Worm (Caenorhabditis elegans): ENCODE measurements around the gene C33G3.4.
A peak's percentile ranks its signal among the peaks of the same experiment; 100 is the strongest.

The C33G3.4 gene

DNA sequence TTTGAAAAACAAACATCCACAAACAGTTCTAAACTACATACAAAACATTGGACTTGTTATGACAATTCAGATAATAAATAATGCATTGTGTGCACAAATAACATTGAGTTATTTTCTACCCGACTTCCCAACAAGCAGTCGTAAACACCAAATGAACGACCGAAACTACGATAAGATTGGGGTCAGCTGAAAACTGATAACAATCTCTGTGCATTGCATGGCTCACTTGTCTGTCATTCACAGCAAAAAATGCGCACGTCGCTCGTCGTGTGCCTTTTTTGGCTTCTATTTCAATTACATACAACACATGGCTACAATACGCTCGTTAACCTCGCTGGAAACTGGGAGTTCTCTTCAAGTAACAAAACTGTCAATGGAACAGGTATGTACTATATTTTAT lies at the start of gene C33G3.4:
TSS of gene C33G3.4 (plus strand) at position 213 of the 400 bp plus-strand sequence.
- TF ChIP-seq flt-1 (GFP tag; IDR thresholded peaks at IDR 0.05), result no peak
- no peak for TF ChIP-seq T22C8.4 (GFP tag; IDR thresholded peaks at IDR 0.05)
- TF ChIP-seq med-1 (GFP tag; optimal IDR thresholded peaks at IDR 0.05; ENCODE audit: insufficient read depth), result no peak
- no peak for TF ChIP-seq klf-2 (GFP tag; conservative IDR thresholded peaks at IDR 0.05)
- no peak for TF ChIP-seq tab-1 (GFP tag; IDR thresholded peaks at IDR 0.05)
- no peak for TF ChIP-seq ref-1 (GFP tag; conservative IDR thresholded peaks at IDR 0.05)

- TF ChIP-seq tab-1 (GFP tag; IDR thresholded peaks at IDR 0.05) (0 out of 2 replicates have a peak, but pooled peaks have one; percentile 43), med-1 (GFP tag; optimal IDR thresholded peaks at IDR 0.05; ENCODE audit: insufficient read depth) (no peak), ref-1 (GFP tag; conservative IDR thresholded peaks at IDR 0.05) (no peak)
Observed at ce11 chrX:14024400-14024953, 46.5 kb upstream of the C33G3.4 start.

ce11 chrX:14026893-14027292 lies 44.1 kb upstream of the C33G3.4 start:
- TF ChIP-seq cog-1 (tag; optimal IDR thresholded peaks at IDR 0.05), result no peak
- no peak for TF ChIP-seq ref-1 (GFP tag; conservative IDR thresholded peaks at IDR 0.05)
- no peak for TF ChIP-seq flt-1 (GFP tag; IDR thresholded peaks at IDR 0.05)
- no peak for TF ChIP-seq ztf-29 (GFP tag; IDR thresholded peaks at IDR 0.05)
- TF ChIP-seq ztf-23 (GFP tag; IDR thresholded peaks at IDR 0.05), result no peak
- no peak for TF ChIP-seq tab-1 (GFP tag; IDR thresholded peaks at IDR 0.05)
- TF ChIP-seq med-1 (GFP tag; optimal IDR thresholded peaks at IDR 0.05; ENCODE audit: insufficient read depth), result no peak
- TF ChIP-seq klf-2 (GFP tag; conservative IDR thresholded peaks at IDR 0.05), result no peak
- TF ChIP-seq T22C8.4 (GFP tag; IDR thresholded peaks at IDR 0.05), result no peak

DNA sequence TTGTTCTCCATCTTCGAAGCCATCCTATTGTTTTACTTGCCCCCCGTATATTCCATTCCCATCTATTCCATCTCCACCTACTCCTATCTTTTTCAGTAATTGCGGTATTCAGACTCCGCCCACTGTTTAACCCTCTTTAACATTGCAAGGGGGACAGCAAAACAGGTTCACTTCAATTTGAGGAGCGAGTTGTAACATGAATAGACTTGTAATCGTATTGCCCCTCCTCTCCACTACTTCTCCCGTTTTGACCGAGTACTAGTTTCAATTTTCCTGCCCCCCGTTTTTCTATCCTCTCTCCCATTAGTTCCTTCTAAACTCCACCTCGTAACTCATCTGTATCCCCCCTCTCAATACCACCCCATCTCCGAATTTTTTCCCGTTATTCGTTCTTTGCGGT lies 42.5 kb upstream of the C33G3.4 start:
- no peak for TF ChIP-seq med-1 (GFP tag; optimal IDR thresholded peaks at IDR 0.05; ENCODE audit: insufficient read depth)
- TF ChIP-seq klf-2 (GFP tag; conservative IDR thresholded peaks at IDR 0.05), result no peak

DNA sequence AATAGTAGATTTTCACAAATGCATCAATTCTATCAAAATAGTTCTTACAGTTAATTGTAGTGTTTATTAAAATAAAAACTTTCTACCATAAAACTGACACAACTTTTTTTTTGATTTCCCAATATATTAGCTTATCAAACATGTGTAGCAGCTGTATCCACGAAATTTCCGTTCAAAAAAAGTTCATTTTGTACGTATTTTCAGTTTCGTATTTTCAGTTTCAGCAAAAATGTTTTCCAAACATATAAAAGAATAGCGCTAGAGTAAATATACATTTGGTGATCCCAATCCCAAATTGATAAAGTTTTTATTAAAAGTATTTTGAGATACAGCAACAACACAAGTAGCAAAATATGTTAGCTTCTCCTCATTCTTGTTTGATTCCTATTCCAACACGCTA lies 41.6 kb upstream of the C33G3.4 start:
- TF ChIP-seq cog-1 (tag; optimal IDR thresholded peaks at IDR 0.05), result no peak
- TF ChIP-seq med-1 (GFP tag; optimal IDR thresholded peaks at IDR 0.05; ENCODE audit: insufficient read depth), result no peak
- no peak for TF ChIP-seq flt-1 (GFP tag; IDR thresholded peaks at IDR 0.05)
- TF ChIP-seq ztf-23 (GFP tag; IDR thresholded peaks at IDR 0.05), result no peak
- TF ChIP-seq ztf-29 (GFP tag; IDR thresholded peaks at IDR 0.05), result no peak
- TF ChIP-seq ref-1 (GFP tag; conservative IDR thresholded peaks at IDR 0.05), result no peak
- TF ChIP-seq klf-2 (GFP tag; conservative IDR thresholded peaks at IDR 0.05), result no peak
- TF ChIP-seq T22C8.4 (GFP tag; IDR thresholded peaks at IDR 0.05), result no peak
- TF ChIP-seq tab-1 (GFP tag; IDR thresholded peaks at IDR 0.05), result no peak

DNA sequence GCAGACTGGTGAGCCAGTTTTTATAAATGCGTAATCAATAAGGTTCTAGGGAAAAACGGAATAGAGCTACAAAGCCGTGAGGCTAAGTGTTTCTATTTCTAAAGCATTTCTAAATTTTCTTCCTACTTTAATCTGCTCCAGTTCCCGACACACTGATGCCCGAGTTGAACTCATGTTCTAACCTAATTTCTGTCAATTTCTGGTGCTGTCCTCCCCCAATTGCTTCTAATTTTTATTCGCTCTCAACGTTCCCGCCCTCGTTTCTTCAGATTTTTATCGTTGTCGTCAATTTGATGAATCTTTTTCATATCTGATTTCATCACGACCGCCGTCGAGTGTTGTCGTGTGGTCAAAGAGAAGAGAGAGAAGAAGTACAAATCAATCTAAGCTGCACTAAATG lies 41.1 kb upstream of the C33G3.4 start:
- TF ChIP-seq T22C8.4 (GFP tag; IDR thresholded peaks at IDR 0.05) (no peak), flt-1 (GFP tag; IDR thresholded peaks at IDR 0.05) (no peak), ztf-29 (GFP tag; IDR thresholded peaks at IDR 0.05) (no peak), cog-1 (tag; optimal IDR thresholded peaks at IDR 0.05) (no peak), ref-1 (GFP tag; conservative IDR thresholded peaks at IDR 0.05) (no peak), ztf-23 (GFP tag; IDR thresholded peaks at IDR 0.05) (no peak), klf-2 (GFP tag; conservative IDR thresholded peaks at IDR 0.05) (no peak), tab-1 (GFP tag; IDR thresholded peaks at IDR 0.05) (no peak), med-1 (GFP tag; optimal IDR thresholded peaks at IDR 0.05; ENCODE audit: insufficient read depth) (no peak)

- no peak for TF ChIP-seq cog-1 (tag; optimal IDR thresholded peaks at IDR 0.05)
Observed at ce11 chrX:14030524-14030923, 40.4 kb upstream of the C33G3.4 start.

DNA sequence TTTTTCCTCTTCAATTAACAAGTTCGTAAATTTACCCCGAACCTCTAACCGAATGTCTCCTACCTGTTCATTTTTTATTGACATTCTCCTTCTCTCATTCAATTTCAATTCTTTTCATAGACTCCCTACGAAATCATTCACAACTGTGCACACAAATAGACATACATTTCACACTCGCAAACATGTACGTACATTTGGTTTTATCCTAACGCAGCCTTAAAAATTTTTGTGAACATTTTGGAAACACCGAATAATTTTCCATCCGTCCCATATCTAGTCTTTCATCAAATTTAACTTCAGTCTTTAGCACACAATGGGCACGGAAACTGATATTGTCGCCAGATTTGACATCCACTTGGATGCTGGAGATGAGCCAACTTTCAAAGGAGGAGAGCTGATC lies 37.5 kb upstream of the C33G3.4 start, which contains the start of gene arrd-25:
TSS of gene arrd-25 (plus strand) at position 301 of the 400 bp plus-strand sequence.
- TF ChIP-seq ref-1 (GFP tag; conservative IDR thresholded peaks at IDR 0.05), result no peak
- no peak for TF ChIP-seq med-1 (GFP tag; optimal IDR thresholded peaks at IDR 0.05; ENCODE audit: insufficient read depth)
- no peak for TF ChIP-seq cog-1 (tag; optimal IDR thresholded peaks at IDR 0.05)

DNA sequence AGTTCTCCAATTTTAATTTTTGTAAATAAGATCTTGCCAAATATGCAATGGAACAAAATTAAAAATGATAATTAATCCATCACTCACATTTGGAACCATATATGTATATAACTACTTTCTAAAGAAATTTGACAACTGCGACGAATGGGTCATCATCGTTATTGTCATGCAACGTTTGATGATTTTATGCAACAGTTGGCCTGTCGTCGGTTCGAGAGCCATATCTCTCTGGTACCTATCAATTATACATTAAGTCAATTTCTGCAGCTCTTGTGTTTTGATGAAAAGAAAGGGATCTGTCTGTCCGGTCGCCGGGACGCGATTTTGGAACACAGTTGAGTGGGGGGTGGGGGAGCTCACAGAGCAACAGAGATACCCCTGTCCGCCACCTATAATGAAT lies 31.7 kb upstream of the C33G3.4 start:
- TF ChIP-seq flt-1 (GFP tag; IDR thresholded peaks at IDR 0.05) (no peak), ztf-23 (GFP tag; IDR thresholded peaks at IDR 0.05) (no peak), cog-1 (tag; optimal IDR thresholded peaks at IDR 0.05) (no peak), ztf-29 (GFP tag; IDR thresholded peaks at IDR 0.05) (no peak), tab-1 (GFP tag; IDR thresholded peaks at IDR 0.05) (no peak)

DNA sequence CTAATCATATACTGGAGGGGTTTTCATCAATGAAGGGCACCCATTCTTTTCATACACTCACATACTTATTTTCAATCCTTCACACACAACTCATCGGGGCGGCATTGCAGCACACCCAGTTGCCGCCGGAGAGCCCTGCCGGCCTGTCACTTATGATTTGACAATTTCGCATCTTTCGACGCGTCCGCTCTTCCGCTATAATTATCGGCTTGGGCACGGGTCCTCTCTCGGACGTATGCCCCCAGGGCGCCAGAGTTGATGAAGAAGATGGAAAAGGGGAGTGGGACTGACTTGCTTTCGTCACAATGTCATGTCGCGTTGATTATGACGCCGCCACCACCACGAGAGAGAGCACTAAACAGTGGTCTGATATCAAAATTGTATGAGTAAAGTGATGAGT lies 26.6 kb upstream of the C33G3.4 start:
- TF ChIP-seq tab-1 (GFP tag; IDR thresholded peaks at IDR 0.05), result no peak
- no peak for TF ChIP-seq ztf-23 (GFP tag; IDR thresholded peaks at IDR 0.05)
- no peak for TF ChIP-seq ztf-29 (GFP tag; IDR thresholded peaks at IDR 0.05)
- no peak for TF ChIP-seq ref-1 (GFP tag; conservative IDR thresholded peaks at IDR 0.05)
- TF ChIP-seq flt-1 (GFP tag; IDR thresholded peaks at IDR 0.05), result no peak
- no peak for TF ChIP-seq cog-1 (tag; optimal IDR thresholded peaks at IDR 0.05)
- TF ChIP-seq T22C8.4 (GFP tag; IDR thresholded peaks at IDR 0.05), result no peak
- no peak for TF ChIP-seq med-1 (GFP tag; optimal IDR thresholded peaks at IDR 0.05; ENCODE audit: insufficient read depth)
- no peak for TF ChIP-seq klf-2 (GFP tag; conservative IDR thresholded peaks at IDR 0.05)

DNA sequence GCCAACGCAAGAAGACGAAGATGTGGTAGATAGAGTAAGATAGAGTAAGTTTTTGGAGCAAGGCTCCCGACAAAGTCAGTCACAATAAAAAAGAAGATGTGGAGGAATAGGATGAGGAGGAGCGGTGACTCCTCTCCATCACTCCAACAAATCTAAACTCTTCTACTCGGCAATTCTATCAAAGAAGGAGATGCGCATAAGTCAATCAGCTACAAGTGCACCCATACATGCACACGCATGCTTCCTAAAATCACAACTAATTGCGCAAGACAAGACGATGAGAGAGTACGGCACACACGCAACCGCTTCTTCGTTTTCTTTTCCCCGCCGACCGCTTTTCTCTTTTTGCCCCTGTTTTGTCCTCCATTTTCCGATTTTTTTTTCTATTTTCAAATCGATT lies 23.4 kb upstream of the C33G3.4 start:
- TF ChIP-seq tab-1 (GFP tag; IDR thresholded peaks at IDR 0.05), result no peak
- no peak for TF ChIP-seq T22C8.4 (GFP tag; IDR thresholded peaks at IDR 0.05)
- TF ChIP-seq klf-2 (GFP tag; conservative IDR thresholded peaks at IDR 0.05), result no peak
- TF ChIP-seq ztf-23 (GFP tag; IDR thresholded peaks at IDR 0.05), result no peak
- no peak for TF ChIP-seq med-1 (GFP tag; optimal IDR thresholded peaks at IDR 0.05; ENCODE audit: insufficient read depth)
- no peak for TF ChIP-seq ztf-29 (GFP tag; IDR thresholded peaks at IDR 0.05)
- TF ChIP-seq ref-1 (GFP tag; conservative IDR thresholded peaks at IDR 0.05), result no peak
- TF ChIP-seq cog-1 (tag; optimal IDR thresholded peaks at IDR 0.05), result no peak
- no peak for TF ChIP-seq flt-1 (GFP tag; IDR thresholded peaks at IDR 0.05)

Measured in whole organism, midembryonic.